Worm (Caenorhabditis elegans): Measurements from ENCODE around the gene sri-71.
"Not testable (repeated sequence)": the region's sequence is repeated elsewhere in the genome, so short reads cannot be mapped to it uniquely, and the experiment has no call there.

DNA sequence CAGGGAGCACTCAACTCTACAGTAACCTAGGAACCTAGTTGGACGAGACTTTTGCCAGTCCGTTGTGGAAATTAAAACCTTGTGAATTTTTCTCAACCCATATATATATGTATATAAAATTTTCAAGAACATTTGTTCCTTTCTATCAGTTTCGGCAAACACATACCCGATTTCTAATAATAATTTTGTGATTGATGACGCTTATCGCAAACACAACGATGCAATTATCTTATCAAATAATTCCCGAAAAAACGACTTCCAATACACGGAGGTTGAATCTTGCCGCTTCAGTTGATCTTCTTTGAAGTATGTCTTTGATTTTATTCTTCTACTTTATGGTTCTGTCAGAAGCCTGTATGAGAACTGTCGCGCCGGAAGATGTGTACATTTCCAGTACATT is 37.5 kb downstream of the sri-71 start, which contains the start of gene F22E5.2:
- not testable (repeated sequence) for TF ChIP-seq ceh-82 (tag; optimal IDR thresholded peaks at IDR 0.05); fkh-10 (GFP tag; optimal IDR thresholded peaks at IDR 0.05); nhr-25 (tag; optimal IDR thresholded peaks at IDR 0.05); fos-1 (tag; optimal IDR thresholded peaks at IDR 0.05); ZK546.5 (tag; optimal IDR thresholded peaks at IDR 0.05); aly-2 (tag; optimal IDR thresholded peaks at IDR 0.05); fkh-2 (tag; optimal IDR thresholded peaks at IDR 0.05); nhr-12 (tag; optimal IDR thresholded peaks at IDR 0.05); ama-1 (optimal IDR thresholded peaks at IDR 0.05)

All from whole organism, L3 larva.